Fruit fly (Drosophila melanogaster) S2 (cell line): Measurements from ENCODE around the gene CG42324.

ENCODE experiments used
- CG8478 ChIP-seq: fragments of >200 bp; optimal IDR thresholded peaks from 2 replicates; lab custom pipeline; 2018
- CTCF ChIP-seq, 2 experiments: fragments of >200 bp; optimal IDR thresholded peaks; 2 replicates each; lab custom pipeline; 2018

The CG42324 gene

DNA sequence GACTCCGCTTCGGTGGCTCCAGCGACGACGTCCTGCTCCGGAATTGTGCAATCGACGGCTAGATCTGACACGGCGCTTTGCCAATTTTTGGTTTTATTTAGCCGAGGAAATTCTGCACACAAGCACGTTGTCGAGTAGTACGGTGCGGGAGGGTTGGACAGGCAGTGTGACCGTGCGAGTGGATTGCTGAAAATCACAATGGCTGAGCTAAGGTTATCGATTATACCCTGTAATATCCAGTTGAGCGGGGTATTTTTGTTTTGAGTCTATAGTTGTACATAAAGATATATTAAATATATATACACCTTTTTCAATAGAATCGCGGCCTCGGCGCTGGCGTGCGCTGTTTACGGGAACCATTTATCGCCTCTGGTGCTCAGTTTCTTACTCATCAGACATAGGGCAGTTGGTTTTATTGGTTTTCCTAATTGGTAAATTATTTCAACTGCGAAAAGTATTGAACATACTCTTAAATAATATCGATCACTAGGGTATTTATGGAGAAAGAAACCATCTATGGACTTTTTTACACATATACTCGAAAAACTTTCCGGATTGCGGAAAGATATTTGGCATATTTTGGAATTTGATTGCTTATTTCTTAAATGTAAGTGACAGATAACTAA is 11.7 kb upstream of the CG42324 start, which contains the start of gene eIF5B:
eIF5B (minus strand) TSS at position 576 of the 626 bp plus-strand sequence.
- TF ChIP-seq CG8478 = no peak

DNA sequence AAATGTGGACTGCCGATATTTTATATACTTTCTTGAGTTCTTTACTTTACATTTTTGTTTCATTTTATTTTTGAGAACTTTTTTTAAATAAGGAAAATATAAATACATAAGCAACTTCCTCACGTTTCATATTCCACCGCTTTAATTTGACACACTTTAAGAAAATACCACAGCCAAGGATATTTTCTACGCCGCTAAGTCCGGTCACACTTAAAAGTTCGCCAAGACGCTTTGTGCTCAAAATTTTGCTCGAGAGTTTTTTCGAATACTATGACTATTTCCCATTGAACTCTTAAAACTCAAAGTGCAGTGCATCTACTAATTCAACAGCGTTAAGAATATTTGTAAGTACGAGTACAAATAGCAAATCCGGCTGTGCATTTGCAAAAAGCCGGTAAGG is 11.1 kb upstream of the CG42324 start, which contains the start of the genes CG46463 and armi:
CG46463 (plus strand) TSS at position 197 of the 400 bp plus-strand sequence.
armi (plus strand) TSS at position 199 of the 400 bp plus-strand sequence.
- TF ChIP-seq CTCF (optimal IDR thresholded peaks at IDR 0.05; lab: Kevin White, UChicago) (no peak), CG8478 (no peak)

DNA sequence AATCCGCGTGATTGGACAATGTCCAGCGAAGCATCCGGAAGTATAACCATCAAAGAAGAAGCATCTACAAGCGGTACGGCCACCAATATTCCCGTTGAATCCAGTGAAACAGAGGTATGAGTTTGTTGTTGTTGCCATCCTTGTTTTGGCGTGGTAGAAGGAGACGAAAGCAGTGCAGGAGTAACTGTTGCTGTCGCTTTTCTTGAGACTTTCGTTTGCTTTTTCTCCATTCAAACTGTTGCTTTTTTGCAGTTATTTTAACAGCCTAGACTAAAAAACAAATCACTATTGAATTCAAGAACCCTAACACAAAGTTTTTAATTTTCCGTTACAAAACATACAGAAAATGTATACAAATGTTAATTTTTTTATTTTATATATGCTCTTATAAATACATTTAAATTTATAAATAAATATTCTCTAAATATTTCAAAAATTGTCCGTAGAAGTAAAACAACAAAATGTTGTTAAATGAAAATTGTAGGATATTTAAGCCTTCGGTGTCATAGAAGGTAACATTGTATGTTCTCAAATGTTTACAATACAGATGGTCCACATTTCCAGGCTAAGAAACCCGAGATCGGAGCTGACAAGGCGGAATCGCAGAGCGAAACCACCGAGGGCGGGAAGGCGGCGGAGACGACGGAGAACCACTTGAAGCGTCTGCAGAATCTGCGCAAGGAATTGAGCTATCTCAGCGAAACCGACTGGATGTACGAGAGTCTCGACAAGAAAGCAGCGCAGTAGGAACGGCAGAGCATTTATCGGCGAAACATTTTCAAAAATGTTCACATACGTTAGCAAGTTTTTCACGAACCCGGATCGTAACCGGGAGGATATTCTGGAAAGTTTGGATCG is 10.5 kb upstream of the CG42324 start:
- no peak for TF ChIP-seq CG8478
- no peak for TF ChIP-seq CTCF (optimal IDR thresholded peaks at IDR 0.05; lab: Kevin White, UChicago)

DNA sequence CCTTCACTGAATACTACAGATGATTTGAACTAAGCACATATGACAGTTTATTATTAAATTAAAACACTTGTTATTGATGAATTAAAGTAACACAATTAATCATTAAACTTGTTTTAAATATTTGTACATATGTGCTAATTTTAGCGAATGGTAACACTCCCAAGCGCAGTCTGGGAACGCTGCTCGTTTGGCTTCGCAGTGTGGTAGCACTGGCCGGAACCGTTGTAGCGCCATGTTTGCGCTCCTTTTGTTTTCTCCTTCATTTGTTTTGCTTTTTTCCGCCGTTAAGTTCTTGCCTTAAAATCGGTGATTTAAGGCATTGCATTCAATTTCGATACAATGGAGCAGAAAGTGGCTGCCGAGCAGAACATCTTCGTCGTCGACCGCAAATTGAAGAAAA is 6.0 kb upstream of the CG42324 start, which contains the start of gene CycJ:
CycJ (plus strand) TSS at position 229 of the 400 bp plus-strand sequence.
- TF ChIP-seq CTCF (optimal IDR thresholded peaks at IDR 0.05; lab: Kevin White, UChicago) (no peak), CG8478 (no peak)

DNA sequence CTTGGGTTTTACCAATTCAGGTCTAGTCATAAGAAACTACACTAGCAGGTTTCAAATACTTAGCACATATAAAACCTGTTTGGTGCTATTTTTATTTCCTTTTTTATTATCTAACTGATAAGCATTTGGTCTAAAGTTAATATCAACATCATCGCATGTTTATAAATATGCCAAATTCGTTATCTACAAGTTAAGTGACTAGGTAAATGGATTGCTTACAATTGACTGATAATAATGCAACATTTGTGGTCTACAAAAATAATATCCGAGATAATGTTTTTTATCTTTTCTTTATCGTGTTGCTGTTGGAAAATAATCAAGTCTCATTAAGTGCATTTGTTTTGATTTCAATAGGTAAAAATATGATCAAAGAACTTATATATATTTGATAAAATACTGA is 2.5 kb upstream of the CG42324 start:
- no peak for TF ChIP-seq CG8478
- TF ChIP-seq CTCF (optimal IDR thresholded peaks at IDR 0.05; lab: Kevin White, UChicago) = no peak

DNA sequence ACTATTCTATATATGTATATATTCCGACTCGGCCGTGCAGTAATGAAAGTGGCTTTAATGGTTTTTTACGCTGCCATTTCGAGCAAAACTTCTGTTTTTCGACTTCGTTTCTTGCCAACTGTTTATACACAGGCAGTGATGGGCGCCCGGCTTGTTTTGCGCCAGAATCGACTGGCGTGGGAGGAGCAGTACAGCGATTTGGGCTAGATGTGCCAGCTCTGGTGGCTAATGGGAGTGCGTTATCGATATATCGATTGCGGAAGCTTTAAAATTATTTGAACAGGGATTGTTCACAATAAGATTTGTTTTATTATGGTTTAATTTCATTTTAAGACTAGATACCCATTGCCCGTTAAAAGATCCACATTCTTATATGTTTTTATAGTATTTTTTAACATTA is 1.1 kb upstream of the CG42324 start, which contains the start of gene CG14971:
CG14971 (minus strand) TSS at position 136 of the 400 bp plus-strand sequence.
- no peak for TF ChIP-seq CG8478
- TF ChIP-seq CTCF (optimal IDR thresholded peaks at IDR 0.05; lab: Kevin White, UChicago) = peak in 1 of 2 experiments; percentile 27

DNA sequence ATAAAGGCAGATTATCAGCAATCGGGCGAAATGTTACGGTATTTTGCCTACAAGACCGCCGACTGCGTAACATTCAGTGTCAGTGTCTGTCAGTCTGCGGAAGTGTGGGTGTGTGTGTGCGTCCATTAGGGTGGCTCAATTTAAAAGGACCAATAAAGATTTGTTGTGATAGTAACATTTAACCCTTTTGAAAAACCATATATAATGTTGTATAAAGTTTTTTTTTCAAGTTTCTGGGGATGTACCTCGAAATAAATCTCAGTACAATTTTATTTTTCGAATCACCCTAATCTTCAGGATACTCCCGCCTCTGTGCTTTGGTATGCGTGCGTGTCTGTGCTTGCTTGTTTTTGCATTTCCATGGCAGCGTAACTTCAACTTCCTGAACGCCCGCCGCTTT is 539 bp downstream of the CG42324 start:
- TF ChIP-seq CG8478 (no peak), CTCF (optimal IDR thresholded peaks at IDR 0.05; lab: Kevin White, UChicago) (no peak)

DNA sequence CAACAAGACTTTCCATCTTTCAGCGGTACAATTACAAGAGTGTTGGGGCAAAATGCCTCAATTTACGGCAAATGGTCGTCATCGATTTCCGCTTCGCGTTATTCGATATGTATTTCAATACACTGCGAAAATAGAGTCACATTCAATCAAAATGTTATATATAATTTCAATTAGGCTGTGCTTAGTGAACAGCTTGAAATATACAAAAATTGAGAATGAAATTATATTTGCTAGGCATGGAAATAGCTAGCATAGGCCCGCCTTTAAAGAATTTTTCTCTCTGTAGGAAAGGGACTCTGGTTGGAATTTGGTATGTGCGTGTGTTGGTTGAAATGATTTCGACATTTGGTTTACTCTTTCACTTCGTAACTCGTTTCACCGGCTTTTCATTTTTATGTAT is 7.3 kb downstream of the CG42324 start:
- TF ChIP-seq CG8478 (no peak), CTCF (optimal IDR thresholded peaks at IDR 0.05; lab: Kevin White, UChicago) (no peak)

DNA sequence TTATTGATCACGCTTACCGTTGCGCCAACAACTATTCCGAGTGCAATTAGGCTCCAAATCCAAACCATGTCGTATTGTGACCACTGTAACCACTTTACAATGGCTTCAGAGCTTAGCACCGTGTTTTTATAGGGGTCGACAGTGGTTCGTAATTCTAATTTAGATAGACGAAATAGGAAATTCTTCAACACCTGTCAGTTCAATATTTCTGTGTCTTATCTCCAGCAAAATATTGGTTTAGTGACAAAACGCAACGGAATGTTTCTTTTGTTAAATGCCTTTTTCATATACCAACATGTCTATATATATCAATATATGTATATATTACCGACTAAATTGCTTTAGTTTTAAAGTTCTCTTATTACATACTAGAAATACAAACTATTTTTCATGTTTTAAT is 12.3 kb downstream of the CG42324 start, which contains the start of gene CG43074:
CG43074 (minus strand) TSS at position 101 of the 400 bp plus-strand sequence.
- no peak for TF ChIP-seq CG8478
- no peak for TF ChIP-seq CTCF (optimal IDR thresholded peaks at IDR 0.05; lab: Kevin White, UChicago)

DNA sequence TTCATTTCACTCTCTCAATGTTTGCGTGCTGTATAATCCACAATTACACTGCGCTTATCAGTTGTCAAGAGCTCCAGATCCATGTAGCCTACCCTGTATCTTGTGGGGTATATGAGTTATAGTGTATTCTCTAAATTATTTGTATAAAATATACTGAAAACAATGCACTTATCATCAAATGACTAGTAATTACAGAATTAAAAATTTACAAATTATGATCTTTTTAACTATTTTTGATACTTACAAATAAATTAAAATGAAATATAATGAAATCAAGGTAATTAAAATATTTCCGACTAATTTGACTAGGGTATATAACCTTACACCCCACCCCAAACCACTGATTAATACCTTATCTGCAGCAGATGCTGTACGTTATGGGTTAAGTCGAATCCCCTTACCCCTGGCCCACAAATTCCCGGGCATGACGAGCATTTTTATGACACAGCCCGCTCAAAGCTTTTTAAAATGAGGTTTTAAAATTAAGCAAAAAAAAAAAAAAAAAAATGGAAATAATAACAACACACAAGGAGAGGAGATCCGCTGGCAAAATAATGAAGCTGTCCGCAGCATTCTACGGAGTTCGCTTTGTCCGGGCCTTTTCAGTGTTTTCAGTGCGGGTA is 13.0 kb downstream of the CG42324 start:
- no peak for TF ChIP-seq CG8478
- TF ChIP-seq CTCF (optimal IDR thresholded peaks at IDR 0.05; lab: Kevin White, UChicago) = no peak

DNA sequence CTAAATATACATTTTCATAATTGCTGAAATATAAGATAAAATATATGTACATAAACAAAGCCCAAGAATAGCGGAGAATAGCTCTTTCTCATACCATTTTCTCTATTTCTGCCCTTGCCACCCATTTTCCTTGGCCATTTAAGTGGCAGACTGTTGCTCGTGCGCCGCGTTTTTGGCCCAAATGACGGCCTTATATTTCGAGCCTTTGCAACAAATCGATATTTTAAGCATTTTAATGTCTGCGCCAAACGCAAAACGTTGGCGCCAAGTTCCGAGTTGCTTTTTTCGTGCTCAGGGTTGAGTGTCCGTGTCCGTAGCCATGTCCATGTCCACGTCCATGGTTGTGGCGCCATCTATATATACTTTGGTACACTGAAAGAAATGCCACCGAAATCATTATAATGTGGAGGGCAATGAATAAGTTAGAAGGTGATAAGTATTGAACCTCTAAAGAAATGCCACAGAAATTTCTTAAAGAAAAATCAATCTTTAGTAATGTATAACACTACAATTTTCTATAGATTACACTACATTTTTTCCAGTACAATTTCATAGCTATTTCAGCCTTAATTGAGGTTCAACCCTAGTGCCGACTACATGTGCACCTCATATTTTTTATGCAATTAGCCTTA is 20.0 kb downstream of the CG42324 start:
- TF ChIP-seq CTCF (optimal IDR thresholded peaks at IDR 0.05; lab: Kevin White, UChicago) = peak in 1 of 2 experiments; percentile 10
- TF ChIP-seq CG8478 = no peak

DNA sequence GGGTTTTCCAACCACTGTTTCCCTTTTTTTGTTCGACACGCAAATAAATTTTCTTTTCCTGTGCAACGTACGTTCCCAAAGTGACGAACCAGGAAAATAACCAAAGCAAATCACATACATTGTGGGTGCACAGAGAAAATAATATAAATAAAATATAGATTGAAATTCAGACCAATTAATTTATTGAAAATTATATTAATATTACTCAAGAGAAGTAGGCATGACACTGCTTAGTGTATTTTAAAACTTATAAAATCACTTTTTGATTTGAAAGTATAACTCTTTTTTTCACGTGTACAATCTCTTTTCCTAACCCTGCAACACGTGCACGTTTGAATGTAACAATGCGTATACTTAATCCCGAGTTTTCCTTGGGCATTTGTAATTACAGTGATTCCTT is 24.3 kb downstream of the CG42324 start:
- TF ChIP-seq CG8478 (no peak), CTCF (optimal IDR thresholded peaks at IDR 0.05; lab: Kevin White, UChicago) (no peak)

DNA sequence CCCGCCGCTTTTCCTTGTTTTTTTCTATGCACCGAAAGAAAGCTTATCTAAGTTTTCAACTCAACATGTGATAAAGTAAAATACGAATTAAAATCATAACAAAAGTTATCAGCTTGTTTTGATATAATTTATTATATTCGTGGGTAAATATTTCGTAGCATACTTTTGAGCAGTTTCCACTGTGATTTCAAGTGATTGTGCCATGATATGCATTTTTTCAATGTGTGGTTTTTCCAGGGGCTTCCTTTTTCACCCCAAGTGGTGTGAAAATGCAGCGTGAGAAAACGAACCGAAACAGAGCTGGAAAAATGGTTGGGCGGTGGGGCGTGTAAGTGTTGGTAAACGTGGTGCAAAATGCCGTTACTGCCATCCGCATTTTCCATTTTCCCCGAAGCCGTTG is 31.0 kb downstream of the CG42324 start:
- TF ChIP-seq CG8478 (no peak), CTCF (optimal IDR thresholded peaks at IDR 0.05; lab: Kevin White, UChicago) (no peak)

DNA sequence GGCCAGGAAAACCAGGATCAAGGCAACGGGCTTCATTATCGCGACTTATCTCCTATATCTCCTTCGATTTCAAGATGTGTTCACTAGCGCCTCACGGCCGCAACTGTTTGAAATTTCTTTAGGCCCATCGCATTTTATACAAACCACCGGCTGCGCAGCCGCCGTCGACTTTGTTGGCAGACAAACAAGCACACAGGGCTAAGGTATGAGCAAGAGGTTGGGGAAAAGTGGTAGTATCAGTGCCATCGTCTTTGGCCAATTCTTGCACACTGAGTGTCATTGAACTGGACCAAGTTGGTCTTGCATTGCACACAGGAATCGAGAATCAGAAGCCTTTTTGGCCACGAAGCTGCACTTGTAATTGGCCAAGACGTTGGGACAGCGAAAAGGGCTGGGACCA is 40.3 kb downstream of the CG42324 start, which contains the start of gene ImpE2:
ImpE2 (minus strand) TSS at position 115 of the 400 bp plus-strand sequence.
- TF ChIP-seq CG8478 (no peak), CTCF (optimal IDR thresholded peaks at IDR 0.05; lab: Kevin White, UChicago) (no peak)

DNA sequence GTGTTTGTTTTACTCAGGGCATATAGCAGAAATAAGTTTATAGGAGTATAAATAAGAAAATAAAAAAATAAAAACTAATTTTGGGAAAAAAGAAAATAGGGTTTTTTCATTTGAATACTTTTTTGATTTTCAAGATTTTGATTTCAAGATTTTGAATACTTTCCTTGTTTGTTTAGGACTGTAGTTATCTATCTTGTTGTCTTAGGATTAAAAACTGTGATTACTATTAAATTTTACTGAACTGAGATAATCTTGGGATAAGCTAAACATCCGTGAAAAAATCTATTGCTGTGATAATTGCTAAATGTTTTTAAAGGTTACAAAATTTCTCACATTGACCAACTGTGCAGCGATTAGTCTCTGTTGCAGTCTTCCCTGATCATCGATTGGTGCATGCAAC is 40.8 kb downstream of the CG42324 start:
- no peak for TF ChIP-seq CG8478
- TF ChIP-seq CTCF (optimal IDR thresholded peaks at IDR 0.05; lab: Kevin White, UChicago) = no peak
